Worm (Caenorhabditis elegans) whole organism, L2 larva: Measurements from ENCODE around the gene rpia-1.

Source experiments
- C34F6.9 ChIP-seq: fragments of 150-350 bp; optimal IDR thresholded peaks from 2 replicates; lab custom pipeline; 2014; ENCODE audit warnings: missing biosample characterization, missing genetic modification characterization
- F13H6.1 ChIP-seq: sonication (generic microtip); optimal IDR thresholded peaks from 2 replicates; lab custom pipeline; 2016; ENCODE audit warnings: missing genetic modification characterization, missing compliant biosample characterization
- R02D3.7 ChIP-seq: fragments of 150-350 bp; optimal IDR thresholded peaks from 2 replicates; lab custom pipeline; 2014; ENCODE audit warnings: missing biosample characterization, missing genetic modification characterization
- Y55F3AM.14 ChIP-seq: fragments of 200-800 bp; sonication (Bioruptor generic); optimal IDR thresholded peaks from 2 replicates; lab custom pipeline; 2018; ENCODE audit warnings: mild to moderate bottlenecking, missing genetic modification characterization, missing compliant biosample characterization
- ama-1 ChIP-seq: fragments of 150-350 bp; optimal IDR thresholded peaks from 2 replicates; lab custom pipeline; 2018; ENCODE audit warnings: inconsistent platforms
- blmp-1 ChIP-seq: sonication (generic microtip); optimal IDR thresholded peaks from 2 replicates; lab custom pipeline; 2017; ENCODE audit warnings: missing genetic modification characterization, mild to moderate bottlenecking, missing compliant biosample characterization, antibody characterized with exemption, moderate library complexity; ENCODE audit not compliant: insufficient read depth
- ceh-16 ChIP-seq: fragments of 150-350 bp; optimal IDR thresholded peaks from 2 replicates; lab custom pipeline; 2014; ENCODE audit warnings: missing biosample characterization, missing genetic modification characterization
- ceh-82 ChIP-seq: fragments of 150-350 bp; optimal IDR thresholded peaks from 2 replicates; lab custom pipeline; 2014; ENCODE audit warnings: missing biosample characterization, missing genetic modification characterization
- crh-2 ChIP-seq: sonication (generic microtip); optimal IDR thresholded peaks from 2 replicates; lab custom pipeline; 2017; ENCODE audit warnings: missing biosample characterization, missing genetic modification characterization
- dmd-4 ChIP-seq: sonication (generic microtip); optimal IDR thresholded peaks from 2 replicates; lab custom pipeline; 2017; ENCODE audit warnings: missing biosample characterization, missing genetic modification characterization
- egl-27 ChIP-seq: sonication (generic microtip); optimal IDR thresholded peaks from 3 replicates; lab custom pipeline; 2017; ENCODE audit warnings: missing biosample characterization, missing genetic modification reagents, missing genetic modification characterization
- elt-1 ChIP-seq: fragments of 150-350 bp; optimal IDR thresholded peaks from 2 replicates; lab custom pipeline; 2014; ENCODE audit warnings: missing biosample characterization, missing genetic modification characterization
- fos-1 ChIP-seq: fragments of 150-350 bp; optimal IDR thresholded peaks from 2 replicates; lab custom pipeline; 2014; ENCODE audit warnings: missing biosample characterization, missing genetic modification characterization
- gmeb-1 ChIP-seq: fragments of 150-350 bp; optimal IDR thresholded peaks from 2 replicates; lab custom pipeline; 2014; ENCODE audit warnings: missing biosample characterization, missing genetic modification characterization
- lin-13 ChIP-seq: fragments of 150-350 bp; optimal IDR thresholded peaks from 2 replicates; lab custom pipeline; 2014; ENCODE audit warnings: missing biosample characterization, missing genetic modification reagents, missing genetic modification characterization
- lsy-2 ChIP-seq, 2 experiments: fragments of 150-350 bp in 1 of 2; sonication (generic microtip) in 1 of 2; optimal IDR thresholded peaks; 2 replicates each; lab custom pipeline; 2014 to 2017; ENCODE audit warnings: missing biosample characterization in 2 of 2, missing genetic modification characterization in 2 of 2
- mab-5 ChIP-seq: fragments of 150-350 bp; optimal IDR thresholded peaks from 2 replicates; lab custom pipeline; 2014; ENCODE audit warnings: missing biosample characterization, missing genetic modification characterization
- mbf-1 ChIP-seq: sonication (generic microtip); optimal IDR thresholded peaks from 2 replicates; lab custom pipeline; 2017; ENCODE audit warnings: missing biosample characterization, missing genetic modification characterization
- nhr-10 ChIP-seq: sonication (generic microtip); optimal IDR thresholded peaks from 2 replicates; lab custom pipeline; 2017; ENCODE audit warnings: missing biosample characterization, missing genetic modification characterization
- nhr-11 ChIP-seq: fragments of 150-350 bp; optimal IDR thresholded peaks from 2 replicates; lab custom pipeline; 2014; ENCODE audit warnings: missing biosample characterization, missing genetic modification characterization
- nhr-129 ChIP-seq: fragments of 150-350 bp; optimal IDR thresholded peaks from 2 replicates; lab custom pipeline; 2014; ENCODE audit warnings: missing biosample characterization, missing genetic modification characterization
- nhr-21 ChIP-seq: fragments of 150-350 bp; optimal IDR thresholded peaks from 2 replicates; lab custom pipeline; 2014; ENCODE audit warnings: missing biosample characterization, missing genetic modification characterization
- nhr-237 ChIP-seq: fragments of 150-350 bp; optimal IDR thresholded peaks from 2 replicates; lab custom pipeline; 2014; ENCODE audit warnings: missing biosample characterization, missing genetic modification characterization
- nhr-25 ChIP-seq: fragments of 150-350 bp; sonication (generic microtip); optimal IDR thresholded peaks from 3 replicates; lab custom pipeline; 2014; ENCODE audit warnings: missing biosample characterization, missing genetic modification characterization
- nhr-6 ChIP-seq: fragments of 150-350 bp; optimal IDR thresholded peaks from 2 replicates; lab custom pipeline; 2014; ENCODE audit warnings: missing biosample characterization, missing genetic modification characterization
- nhr-77 ChIP-seq: fragments of 150-350 bp; optimal IDR thresholded peaks from 2 replicates; lab custom pipeline; 2014; ENCODE audit warnings: missing biosample characterization, missing genetic modification characterization
- peb-1 ChIP-seq: fragments of 150-350 bp; optimal IDR thresholded peaks from 2 replicates; lab custom pipeline; 2014; ENCODE audit warnings: missing biosample characterization, missing genetic modification characterization
- skn-1 ChIP-seq: sonication (generic microtip); optimal IDR thresholded peaks from 2 replicates; lab custom pipeline; 2017; ENCODE audit warnings: missing biosample characterization, missing genetic modification characterization
- sma-3 ChIP-seq: sonication (generic microtip); optimal IDR thresholded peaks from 2 replicates; lab custom pipeline; 2016; ENCODE audit warnings: missing genetic modification reagents, missing genetic modification characterization, missing compliant biosample characterization
- sma-9 ChIP-seq, 2 experiments: fragments of 150-350 bp in 1 of 2; sonication (generic microtip) in 1 of 2; optimal IDR thresholded peaks; 2 replicates each; lab custom pipeline; 2014 to 2016; ENCODE audit warnings: missing genetic modification characterization in 2 of 2, mild to moderate bottlenecking in 1 of 2, missing biosample characterization in 1 of 2, missing compliant biosample characterization in 1 of 2, missing genetic modification reagents in 1 of 2, moderate library complexity in 1 of 2
- snpc-4 ChIP-seq: fragments of 150-350 bp; optimal IDR thresholded peaks from 2 replicates; lab custom pipeline; 2014; ENCODE audit warnings: missing biosample characterization, missing genetic modification characterization
- unc-39 ChIP-seq: fragments of 150-350 bp; optimal IDR thresholded peaks from 2 replicates; lab custom pipeline; 2014; ENCODE audit warnings: missing biosample characterization, missing genetic modification characterization
- unc-55 ChIP-seq: fragments of 150-350 bp; sonication (generic microtip); optimal IDR thresholded peaks from 3 replicates; lab custom pipeline; 2014; ENCODE audit warnings: missing biosample characterization, missing genetic modification reagents, missing genetic modification characterization
- zag-1 ChIP-seq: fragments of 150-350 bp; optimal IDR thresholded peaks from 2 replicates; lab custom pipeline; 2014; ENCODE audit warnings: missing biosample characterization, missing genetic modification characterization
- ztf-1 ChIP-seq: fragments of 200-800 bp; sonication (Bioruptor generic); conservative IDR thresholded peaks from 2 replicates; pipeline ENCODE4 v1.3.6; 2022; ENCODE audit warnings: missing genetic modification characterization, missing compliant biosample characterization
- ztf-11 ChIP-seq: sonication (generic microtip); optimal IDR thresholded peaks from 2 replicates; lab custom pipeline; 2017; ENCODE audit warnings: missing biosample characterization, missing genetic modification characterization
- ztf-4 ChIP-seq: fragments of 150-350 bp; optimal IDR thresholded peaks from 2 replicates; lab custom pipeline; 2014; ENCODE audit warnings: missing biosample characterization, missing genetic modification characterization

rpia-1 gene

ce11 chrIII:7133559-7133958 is 10.6 kb downstream of the rpia-1 start, which contains the start of the genes pot-1 and ggtb-1:
pot-1 (minus strand) TSS chrIII:7133678.
ggtb-1 (plus strand) TSS chrIII:7133766.
- TF ChIP-seq gmeb-1 (peak; percentile 7), nhr-129 (no peak), lsy-2 (tag; optimal IDR thresholded peaks at IDR 0.05; lab: Kevin White, UChicago) (peak in 1 of 2 experiments; percentile 35), F13H6.1 (tag; lab: Kevin White, UChicago) (no peak), C34F6.9 (tag; lab: Kevin White, UChicago) (peak; percentile 47), unc-55 (GFP tag; lab: Kevin White, UChicago) (peak; percentile 55)

ce11 chrIII:7136015-7136414 is 13.1 kb downstream of the rpia-1 start, which contains the start of gene B0280.17:
B0280.17 (minus strand) TSS chrIII:7136115.
- TF ChIP-seq nhr-21 (no peak), fos-1 (tag; lab: Kevin White, UChicago) (no peak), snpc-4 (no peak), ceh-82 (tag; lab: Kevin White, UChicago) (no peak), R02D3.7 (tag; lab: Kevin White, UChicago) (no peak), Y55F3AM.14 (GFP tag; lab: Kevin White, UChicago) (no peak), ztf-11 (tag; lab: Kevin White, UChicago) (no peak), ceh-16 (tag; lab: Kevin White, UChicago) (no peak), dmd-4 (no peak), unc-39 (tag; lab: Kevin White, UChicago) (no peak), skn-1 (tag; lab: Kevin White, UChicago) (no peak)

ce11 chrIII:7138178-7138577 is 15.2 kb downstream of the rpia-1 start, which contains the start of gene B0280.11:
B0280.11 (minus strand) TSS chrIII:7138278.
- TF ChIP-seq nhr-77 (no peak), fos-1 (tag; lab: Kevin White, UChicago) (no peak), ceh-82 (tag; lab: Kevin White, UChicago) (no peak), lin-13 (GFP tag; lab: Kevin White, UChicago) (no peak), ztf-4 (tag; lab: Kevin White, UChicago) (no peak), dmd-4 (no peak), nhr-11 (tag; lab: Kevin White, UChicago) (no peak), sma-9 (GFP tag; optimal IDR thresholded peaks at IDR 0.05; lab: Kevin White, UChicago) (no peak), sma-9 (tag; optimal IDR thresholded peaks at IDR 0.05; lab: Kevin White, UChicago) (no peak), nhr-237 (no peak), peb-1 (no peak), egl-27 (tag; lab: Kevin White, UChicago) (no peak), ztf-1 (GFP tag; lab: Robert Waterston, UW) (no peak), elt-1 (no peak), nhr-6 (tag; lab: Kevin White, UChicago) (no peak), blmp-1 (tag; lab: Kevin White, UChicago) (no peak), mab-5 (no peak), mbf-1 (tag; lab: Kevin White, UChicago) (no peak), nhr-10 (tag; lab: Kevin White, UChicago) (no peak), C34F6.9 (tag; lab: Kevin White, UChicago) (no peak), sma-3 (GFP tag; lab: Kevin White, UChicago) (no peak)

ce11 chrIII:7140228-7140710 is 17.3 kb downstream of the rpia-1 start:
- peak; percentile 2 for TF ChIP-seq fos-1 (tag; lab: Kevin White, UChicago)
- peak; percentile 12 for TF ChIP-seq F13H6.1 (tag; lab: Kevin White, UChicago)
- TF ChIP-seq snpc-4, result peak; percentile 96
- TF ChIP-seq sma-9 (GFP tag; optimal IDR thresholded peaks at IDR 0.05; lab: Kevin White, UChicago), result peak; percentile 35
- TF ChIP-seq sma-9 (tag; optimal IDR thresholded peaks at IDR 0.05; lab: Kevin White, UChicago), result no peak
- TF ChIP-seq lin-13 (GFP tag; lab: Kevin White, UChicago), result peak; percentile 17
- peak in 1 of 2 experiments; percentile 53 for TF ChIP-seq lsy-2 (tag; optimal IDR thresholded peaks at IDR 0.05; lab: Kevin White, UChicago)
- TF ChIP-seq nhr-21, result peak; percentile 29
- no peak for TF ChIP-seq dmd-4
- no peak for TF ChIP-seq peb-1
- TF ChIP-seq ceh-16 (tag; lab: Kevin White, UChicago), result peak; percentile 17
- TF ChIP-seq zag-1, result no peak
- TF ChIP-seq nhr-129, result no peak
- no peak for TF ChIP-seq nhr-25 (tag; lab: Kevin White, UChicago)
- TF ChIP-seq crh-2, result peak; percentile 30
- TF ChIP-seq ama-1 (lab: Kevin White, UChicago), result peak; percentile 78
- peak; percentile 21 for TF ChIP-seq gmeb-1
- peak; percentile 73 for TF ChIP-seq sma-3 (GFP tag; lab: Kevin White, UChicago)
- no peak for TF ChIP-seq nhr-237
